Worm (Caenorhabditis elegans) whole organism, L4 larva: ENCODE data around the gene srj-22.

ENCODE experiments used
- F10B5.3 ChIP-seq: sonication (generic microtip); optimal IDR thresholded peaks from 2 replicates; lab custom pipeline; 2016; ENCODE audit warnings: mild to moderate bottlenecking, missing genetic modification characterization, missing compliant biosample characterization
- F44E2.7 ChIP-seq: fragments of 200-800 bp; sonication (Bioruptor generic); IDR thresholded peaks from 2 replicates; pipeline ENCODE4 v2.1.2; 2022; ENCODE audit warnings: missing genetic modification characterization, missing compliant biosample characterization
- R02D3.7 ChIP-seq: fragments of 150-350 bp; sonication (generic microtip); optimal IDR thresholded peaks from 3 replicates; lab custom pipeline; 2014; ENCODE audit warnings: missing biosample characterization, missing genetic modification characterization
- T26A8.4 ChIP-seq: fragments of 200-800 bp; sonication (Bioruptor generic); IDR thresholded peaks from 2 replicates; pipeline ENCODE4 v1.3.6; 2022; ENCODE audit warnings: missing genetic modification characterization, missing compliant biosample characterization
- ZK337.2 ChIP-seq: fragments of 200-800 bp; sonication (Bioruptor generic); IDR thresholded peaks from 2 replicates; pipeline ENCODE4 v1.3.6; 2022; ENCODE audit warnings: missing genetic modification reagents, missing genetic modification characterization, missing compliant biosample characterization
- aha-1 ChIP-seq: fragments of 150-350 bp; peaks from one replicate; lab custom pipeline; 2014; ENCODE audit warnings: missing biosample characterization, missing genetic modification characterization
- ama-1 ChIP-seq: fragments of 150-350 bp; optimal IDR thresholded peaks from 2 replicates; lab custom pipeline; 2014; ENCODE audit warnings: inconsistent platforms, mixed read lengths
- arid-1 ChIP-seq: fragments of 200-800 bp; sonication (Bioruptor generic); conservative IDR thresholded peaks from 2 replicates; pipeline ENCODE4 v1.3.6; 2022; ENCODE audit warnings: missing genetic modification reagents, missing genetic modification characterization, missing compliant biosample characterization
- attf-4 ChIP-seq: sonication (generic microtip); optimal IDR thresholded peaks from 3 replicates; lab custom pipeline; 2017; ENCODE audit warnings: missing biosample characterization, missing genetic modification characterization
- ceh-28 ChIP-seq: fragments of 150-350 bp; optimal IDR thresholded peaks from 2 replicates; lab custom pipeline; 2014; ENCODE audit warnings: missing biosample characterization, missing genetic modification reagents, missing genetic modification characterization
- ceh-32 ChIP-seq: sonication (generic microtip); optimal IDR thresholded peaks from 2 replicates; lab custom pipeline; 2016; ENCODE audit warnings: mild to moderate bottlenecking, missing genetic modification characterization, missing compliant biosample characterization; ENCODE audit not compliant: poor library complexity
- ceh-82 ChIP-seq: sonication (generic microtip); optimal IDR thresholded peaks from 2 replicates; lab custom pipeline; 2017; ENCODE audit warnings: missing biosample characterization, missing genetic modification characterization
- ces-1 ChIP-seq: fragments of 150-350 bp; sonication (generic microtip); optimal IDR thresholded peaks from 4 replicates; lab custom pipeline; 2014; ENCODE audit warnings: missing biosample characterization, missing genetic modification reagents, missing genetic modification characterization
- cey-2 ChIP-seq: sonication (generic microtip); optimal IDR thresholded peaks from 3 replicates; lab custom pipeline; 2017; ENCODE audit warnings: missing genetic modification characterization, mild to moderate bottlenecking, missing compliant biosample characterization, antibody characterized with exemption, borderline replicate concordance; ENCODE audit not compliant: insufficient read depth
- daf-12 ChIP-seq: fragments of 150-350 bp; optimal IDR thresholded peaks from 2 replicates; lab custom pipeline; 2014; ENCODE audit warnings: missing biosample characterization, missing genetic modification reagents, missing genetic modification characterization
- daf-16 ChIP-seq, 3 experiments: sonication (generic microtip); optimal IDR thresholded peaks; 2 replicates each; lab custom pipeline; 2016 to 2017; ENCODE audit warnings: missing genetic modification characterization in 3 of 3, missing genetic modification reagents in 3 of 3, mild to moderate bottlenecking in 2 of 3, missing compliant biosample characterization in 2 of 3, missing biosample characterization in 1 of 3, moderate library complexity in 1 of 3
- daf-19 ChIP-seq: fragments of 200-800 bp; sonication (Bioruptor generic); conservative IDR thresholded peaks from 2 replicates; pipeline ENCODE4 v1.3.6; 2022; ENCODE audit warnings: missing genetic modification characterization, missing compliant biosample characterization
- dpl-1 ChIP-seq: fragments of 150-350 bp; optimal IDR thresholded peaks from 2 replicates; lab custom pipeline; 2014; ENCODE audit warnings: missing biosample characterization, missing genetic modification reagents, missing genetic modification characterization
- dve-1 ChIP-seq: sonication (generic microtip); optimal IDR thresholded peaks from 2 replicates; lab custom pipeline; 2017; ENCODE audit warnings: antibody characterized with exemption, mild to moderate bottlenecking, missing genetic modification characterization, missing compliant biosample characterization; ENCODE audit not compliant: insufficient read depth
- egl-27 ChIP-seq: sonication (generic microtip); optimal IDR thresholded peaks from 3 replicates; lab custom pipeline; 2017; ENCODE audit warnings: missing biosample characterization, missing genetic modification reagents, missing genetic modification characterization
- hlh-11 ChIP-seq: fragments of 200-800 bp; sonication (Bioruptor generic); optimal IDR thresholded peaks from 2 replicates; lab custom pipeline; 2018; ENCODE audit warnings: mild to moderate bottlenecking, missing genetic modification characterization, missing compliant biosample characterization
- hlh-30 ChIP-seq: sonication (generic microtip); optimal IDR thresholded peaks from 2 replicates; lab custom pipeline; 2017; ENCODE audit warnings: antibody characterized with exemption, mild to moderate bottlenecking, missing genetic modification characterization, missing compliant biosample characterization; ENCODE audit not compliant: insufficient read depth
- lim-7 ChIP-seq: fragments of 200-800 bp; sonication (Bioruptor generic); IDR thresholded peaks from 2 replicates; pipeline ENCODE4 v1.3.6; 2022; ENCODE audit warnings: missing genetic modification characterization, missing compliant biosample characterization
- lin-1 ChIP-seq: fragments of 200-800 bp; sonication (Bioruptor generic); IDR thresholded peaks from 2 replicates; pipeline ENCODE4 v1.3.6; 2022; ENCODE audit warnings: missing genetic modification reagents, missing genetic modification characterization, missing compliant biosample characterization
- lin-13 ChIP-seq: fragments of 150-350 bp; optimal IDR thresholded peaks from 2 replicates; lab custom pipeline; 2014; ENCODE audit warnings: missing biosample characterization, missing genetic modification reagents, missing genetic modification characterization
- lir-3 ChIP-seq: sonication (generic microtip); optimal IDR thresholded peaks from 2 replicates; lab custom pipeline; 2016; ENCODE audit warnings: mild to moderate bottlenecking, missing genetic modification characterization, missing compliant biosample characterization
- lsy-2 ChIP-seq, 2 experiments: fragments of 150-350 bp in 1 of 2; sonication (generic microtip) in 1 of 2; optimal IDR thresholded peaks; 2 replicates each; lab custom pipeline; 2014 to 2017; ENCODE audit warnings: missing biosample characterization in 2 of 2, missing genetic modification characterization in 2 of 2
- mes-2 ChIP-seq: sonication (generic microtip); optimal IDR thresholded peaks from 2 replicates; lab custom pipeline; 2016; ENCODE audit warnings: missing genotype, mild to moderate bottlenecking, missing genetic modification characterization, missing compliant biosample characterization; ENCODE audit not compliant: poor library complexity, severe bottlenecking
- mxl-3 ChIP-seq: fragments of 200-800 bp; sonication (Bioruptor generic); optimal IDR thresholded peaks from 2 replicates; lab custom pipeline; 2018; ENCODE audit warnings: mild to moderate bottlenecking, missing genetic modification characterization, missing compliant biosample characterization
- nhr-10 ChIP-seq: fragments of 150-350 bp; optimal IDR thresholded peaks from 2 replicates; lab custom pipeline; 2014; ENCODE audit warnings: missing biosample characterization, missing genetic modification characterization
- nhr-102 ChIP-seq: sonication (generic microtip); optimal IDR thresholded peaks from 2 replicates; lab custom pipeline; 2016; ENCODE audit warnings: mild to moderate bottlenecking, missing genetic modification characterization, moderate library complexity, missing compliant biosample characterization
- nhr-11 ChIP-seq: fragments of 150-350 bp; optimal IDR thresholded peaks from 2 replicates; lab custom pipeline; 2014; ENCODE audit warnings: missing biosample characterization, missing genetic modification characterization
- nhr-42 ChIP-seq: fragments of 200-800 bp; sonication (Bioruptor generic); IDR thresholded peaks from 2 replicates; pipeline ENCODE4 v1.3.6; 2022; ENCODE audit warnings: missing genetic modification characterization, missing compliant biosample characterization
- pha-4 ChIP-seq, 2 experiments: fragments of 150-350 bp in 1 of 2; fragments of 200-800 bp in 1 of 2; sonication (Bioruptor generic) in 1 of 2; IDR thresholded peaks in 1 of 2; optimal IDR thresholded peaks in 1 of 2; 2 replicates each; pipeline versions ENCODE4 v1.3.6 to Lab custom; 2014 to 2022; ENCODE audit warnings: missing genetic modification characterization in 2 of 2, missing genetic modification reagents in 2 of 2, missing biosample characterization in 1 of 2, missing compliant biosample characterization in 1 of 2
- sdz-12 ChIP-seq: fragments of 200-800 bp; sonication (Bioruptor generic); optimal IDR thresholded peaks from 2 replicates; lab custom pipeline; 2018; ENCODE audit warnings: mild to moderate bottlenecking, missing genetic modification characterization, missing compliant biosample characterization
- skn-1 ChIP-seq: fragments of 150-350 bp; optimal IDR thresholded peaks from 2 replicates; lab custom pipeline; 2014; ENCODE audit warnings: missing biosample characterization, missing genetic modification characterization
- spr-1 ChIP-seq: sonication (generic microtip); optimal IDR thresholded peaks from 2 replicates; lab custom pipeline; 2016; ENCODE audit warnings: mild to moderate bottlenecking, missing genetic modification characterization, missing compliant biosample characterization
- tra-1 ChIP-seq: fragments of 200-800 bp; sonication (Bioruptor generic); IDR thresholded peaks from 2 replicates; pipeline ENCODE4 v1.3.6; 2022; ENCODE audit warnings: missing genetic modification reagents, missing genetic modification characterization, missing compliant biosample characterization
- unc-39 ChIP-seq: sonication (generic microtip); optimal IDR thresholded peaks from 2 replicates; lab custom pipeline; 2017; ENCODE audit warnings: missing biosample characterization, missing genetic modification characterization
- zag-1 ChIP-seq: fragments of 150-350 bp; optimal IDR thresholded peaks from 2 replicates; lab custom pipeline; 2014; ENCODE audit warnings: missing biosample characterization, missing genetic modification characterization
- zfp-2 ChIP-seq: sonication (generic microtip); optimal IDR thresholded peaks from 2 replicates; lab custom pipeline; 2016; ENCODE audit warnings: mild to moderate bottlenecking, missing genetic modification characterization, missing compliant biosample characterization
- zfp-3 ChIP-seq: fragments of 200-800 bp; sonication (Bioruptor generic); conservative IDR thresholded peaks from 2 replicates; pipeline ENCODE4 v1.3.6; 2022; ENCODE audit warnings: missing genetic modification reagents, missing genetic modification characterization, missing compliant biosample characterization
- ztf-7 ChIP-seq: fragments of 150-350 bp; optimal IDR thresholded peaks from 2 replicates; lab custom pipeline; 2014; ENCODE audit warnings: missing biosample characterization, missing genetic modification characterization

The srj-22 gene

DNA sequence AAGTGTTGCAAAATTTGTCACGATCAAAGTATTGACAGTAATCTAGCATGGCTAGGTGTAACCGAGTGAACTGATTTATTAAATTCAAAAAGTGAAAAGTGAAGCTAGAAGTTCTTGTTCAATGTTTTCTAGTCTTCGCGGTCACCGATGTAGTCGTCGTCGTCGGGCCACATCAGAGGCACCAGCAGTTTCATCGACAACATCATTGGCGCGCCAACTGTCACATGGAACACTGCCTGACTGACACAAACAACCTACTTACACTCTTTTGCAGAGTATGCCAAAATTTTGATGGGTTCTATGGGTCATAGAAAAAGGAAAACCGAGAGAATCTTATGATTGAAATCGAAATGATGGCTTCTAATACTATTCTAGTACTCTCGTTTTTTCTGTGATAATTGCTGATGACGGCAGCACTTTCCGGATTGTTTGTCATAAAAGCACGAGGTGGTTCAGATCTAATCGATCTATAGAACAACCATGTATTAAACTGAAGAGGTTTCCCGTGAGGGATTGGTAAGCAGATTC is 18.1 kb downstream of the srj-22 start (continued):
- TF ChIP-seq pha-4 (GFP tag; IDR thresholded peaks at IDR 0.05; lab: Robert Waterston, UW) (no peak), pha-4 (tag; optimal IDR thresholded peaks at IDR 0.05; lab: Kevin White, UChicago) (no peak), lir-3 (tag; lab: Kevin White, UChicago) (no peak), ceh-32 (no peak), nhr-42 (GFP tag; lab: Robert Waterston, UW) (no peak), lim-7 (GFP tag; lab: Robert Waterston, UW) (no peak), ztf-7 (tag; lab: Kevin White, UChicago) (no peak), nhr-11 (no peak), ZK337.2 (GFP tag; lab: Robert Waterston, UW) (no peak), F44E2.7 (GFP tag; lab: Robert Waterston, UW) (no peak), mes-2 (tag; lab: Kevin White, UChicago) (no peak), zag-1 (no peak), T26A8.4 (GFP tag; lab: Robert Waterston, UW) (no peak), unc-39 (tag; lab: Kevin White, UChicago) (no peak), dve-1 (tag; lab: Kevin White, UChicago) (peak; percentile 10), tra-1 (GFP tag; lab: Robert Waterston, UW) (no peak), mxl-3 (GFP tag; lab: Kevin White, UChicago) (no peak), F10B5.3 (no peak), zfp-3 (GFP tag; lab: Robert Waterston, UW) (no peak), aha-1 (tag; lab: Kevin White, UChicago) (peak; percentile 56), lin-13 (no peak), cey-2 (tag; lab: Kevin White, UChicago) (no peak), lin-1 (no peak), ces-1 (GFP tag; lab: Kevin White, UChicago) (no peak), ceh-28 (tag; lab: Kevin White, UChicago) (no peak), lsy-2 (tag; optimal IDR thresholded peaks at IDR 0.05; lab: Kevin White, UChicago) (no peak), spr-1 (tag; lab: Kevin White, UChicago) (no peak), ama-1 (lab: Kevin White, UChicago) (no peak), ceh-82 (tag; lab: Kevin White, UChicago) (no peak), daf-16 (GFP tag; optimal IDR thresholded peaks at IDR 0.05; lab: Kevin White, UChicago) (no peak), daf-16 (tag; optimal IDR thresholded peaks at IDR 0.05; lab: Kevin White, UChicago) (peak; percentile 9), egl-27 (no peak), R02D3.7 (tag; lab: Kevin White, UChicago) (no peak), attf-4 (tag; lab: Kevin White, UChicago) (no peak), skn-1 (tag; lab: Kevin White, UChicago) (no peak), daf-19 (GFP tag; lab: Robert Waterston, UW) (no peak), zfp-2 (no peak)

- TF ChIP-seq hlh-30 (tag; lab: Kevin White, UChicago): peak; percentile 70
- TF ChIP-seq aha-1 (tag; lab: Kevin White, UChicago): peak; percentile 89
- TF ChIP-seq ZK337.2 (GFP tag; lab: Robert Waterston, UW): no peak
- TF ChIP-seq ama-1 (lab: Kevin White, UChicago): no peak
- no peak for TF ChIP-seq spr-1 (tag; lab: Kevin White, UChicago)
- TF ChIP-seq nhr-102: no peak
- no peak for TF ChIP-seq arid-1
- TF ChIP-seq lim-7 (GFP tag; lab: Robert Waterston, UW): no peak
- no peak for TF ChIP-seq nhr-10 (tag; lab: Kevin White, UChicago)
- TF ChIP-seq hlh-11 (tag; lab: Kevin White, UChicago): peak; percentile 4
- no peak for TF ChIP-seq daf-12
- TF ChIP-seq cey-2 (tag; lab: Kevin White, UChicago): no peak
- no peak for TF ChIP-seq F44E2.7 (GFP tag; lab: Robert Waterston, UW)
- TF ChIP-seq dpl-1 (GFP tag; lab: Kevin White, UChicago): no peak
- TF ChIP-seq sdz-12 (GFP tag; lab: Kevin White, UChicago): no peak
These were observed 19.1 kb downstream of the srj-22 start for ce11 chrV:10724472-10724871.
